Worm (Caenorhabditis elegans): ENCODE data around the gene iff-1.

- no peak for TF ChIP-seq him-1 (tag; optimal IDR thresholded peaks at IDR 0.05)
- TF ChIP-seq dao-5 (tag; optimal IDR thresholded peaks at IDR 0.05), result no peak
- no peak for TF ChIP-seq W03F9.2 (tag; optimal IDR thresholded peaks at IDR 0.05)
Observed at ce11 chrIII:9745333-9745897, 1.6 kb downstream of the iff-1 start.
